Worm (Caenorhabditis elegans): ENCODE data around the gene C17C3.3.

Gene C17C3.3

DNA sequence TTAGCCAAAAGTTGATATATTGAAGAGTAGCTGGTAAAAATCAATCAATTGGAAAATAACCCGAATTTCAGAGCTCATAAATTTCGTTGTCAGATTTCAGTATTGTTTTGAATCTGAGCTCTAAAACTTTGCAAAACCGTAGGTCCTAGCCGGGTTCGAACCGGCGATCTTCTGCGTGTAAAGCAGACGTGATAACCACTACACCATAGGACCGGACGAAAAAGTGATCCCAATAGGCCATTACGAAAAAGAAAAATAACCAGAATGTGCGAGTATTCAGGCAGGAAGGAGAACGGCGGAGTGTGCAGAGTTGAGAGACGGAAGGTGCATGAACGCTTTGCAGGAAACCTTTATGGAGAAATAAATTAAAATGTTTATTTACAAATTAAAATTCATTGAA is 15.5 kb downstream of the C17C3.3 start (continued):
- TF ChIP-seq snpc-4 (GFP tag; optimal IDR thresholded peaks at IDR 0.05) (peak; percentile 54), snpc-4 (tag; optimal IDR thresholded peaks at IDR 0.05) (peak; percentile 25 to 86 (median 70)), him-1 (tag; optimal IDR thresholded peaks at IDR 0.05) (peak; percentile 80), nhr-179 (tag; optimal IDR thresholded peaks at IDR 0.05) (no peak), ekl-4 (GFP tag; IDR thresholded peaks at IDR 0.05) (peak; percentile 40; the same call in 1 of the 2 replicates), lsl-1 (GFP tag; optimal IDR thresholded peaks at IDR 0.05) (peak; percentile 8), madf-10 (tag; optimal IDR thresholded peaks at IDR 0.05) (peak; percentile 1), rcor-1 (GFP tag; IDR thresholded peaks at IDR 0.05) (no peak), ztf-18 (tag; optimal IDR thresholded peaks at IDR 0.05) (peak; percentile 47), nfyb-1 (GFP tag; IDR thresholded peaks at IDR 0.05) (peak; percentile 72; the same call in 1 of the 2 replicates), sea-2 (GFP tag; IDR thresholded peaks at IDR 0.05) (no peak), die-1 (tag; optimal IDR thresholded peaks at IDR 0.05) (peak; percentile 69), repo-1 (tag; optimal IDR thresholded peaks at IDR 0.05) (peak; percentile 15), aptf-2 (GFP tag; conservative IDR thresholded peaks at IDR 0.05) (0 out of 2 replicates have a peak, but pooled peaks have one; percentile 30), D2030.7 (GFP tag; IDR thresholded peaks at IDR 0.05) (0 out of 2 replicates have a peak, but pooled peaks have one; percentile 26), F22D6.2 (tag; optimal IDR thresholded peaks at IDR 0.05) (no peak), snpc-3.4 (tag; optimal IDR thresholded peaks at IDR 0.05) (peak; percentile 22), mel-28 (tag; optimal IDR thresholded peaks at IDR 0.05; ENCODE audit: borderline replicate concordance) (no peak), athp-1 (tag; optimal IDR thresholded peaks at IDR 0.05) (peak; percentile 50), egrh-3 (GFP tag; IDR thresholded peaks at IDR 0.05) (no peak), efl-1 (GFP tag; optimal IDR thresholded peaks at IDR 0.05) (no peak), T07F8.4 (tag; optimal IDR thresholded peaks at IDR 0.05) (peak; percentile 24), lin-54 (GFP tag; optimal IDR thresholded peaks at IDR 0.05) (peak; percentile 58), zim-3 (tag; optimal IDR thresholded peaks at IDR 0.05) (peak; percentile 35), madf-8 (GFP tag; conservative IDR thresholded peaks at IDR 0.05) (no peak), attf-3 (GFP tag; conservative IDR thresholded peaks at IDR 0.05) (0 out of 2 replicates have a peak, but pooled peaks have one; percentile 13), lin-26 (GFP tag; IDR thresholded peaks at IDR 0.05) (peak; percentile 86), xnd-1 (tag; optimal IDR thresholded peaks at IDR 0.05) (no peak), dox-1 (GFP tag; IDR thresholded peaks at IDR 0.05) (peak; percentile 71)

- TF ChIP-seq egl-44 (GFP tag; IDR thresholded peaks at IDR 0.05) (no peak), tbx-9 (tag; optimal IDR thresholded peaks at IDR 0.05; ENCODE audit: borderline replicate concordance) (no peak), lir-1 (GFP tag; conservative IDR thresholded peaks at IDR 0.05) (no peak), Y79H2A.3 (GFP tag; conservative IDR thresholded peaks at IDR 0.05) (no peak), lin-26 (GFP tag; IDR thresholded peaks at IDR 0.05) (no peak), snpc-4 (GFP tag; optimal IDR thresholded peaks at IDR 0.05) (no peak), snpc-4 (tag; optimal IDR thresholded peaks at IDR 0.05) (no peak), pbrm-1 (GFP tag; IDR thresholded peaks at IDR 0.05) (no peak), madf-6 (GFP tag; IDR thresholded peaks at IDR 0.05) (no peak), sptf-2 (GFP tag; optimal IDR thresholded peaks at IDR 0.05) (no peak), nfya-2 (GFP tag; IDR thresholded peaks at IDR 0.05) (no peak), hlh-26 (GFP tag; conservative IDR thresholded peaks at IDR 0.05) (no peak), let-526 (GFP tag; IDR thresholded peaks at IDR 0.05) (no peak), akir-1 (GFP tag; optimal IDR thresholded peaks at IDR 0.05) (no peak), F39B2.1 (GFP tag; IDR thresholded peaks at IDR 0.05) (no peak), dpff-1 (tag; optimal IDR thresholded peaks at IDR 0.05) (no peak), tlf-1 (GFP tag; optimal IDR thresholded peaks at IDR 0.05) (no peak), hmg-20 (GFP tag; IDR thresholded peaks at IDR 0.05) (no peak), mxl-1 (tag; optimal IDR thresholded peaks at IDR 0.05) (no peak), lsy-27 (tag; optimal IDR thresholded peaks at IDR 0.05; ENCODE audit: borderline replicate concordance, insufficient read depth) (no peak), Y67H2A.10 (GFP tag; conservative IDR thresholded peaks at IDR 0.05) (no peak)
Observed at ce11 chrII:5578035-5578434, 16.5 kb downstream of the C17C3.3 start, which contains the start of gene T25E4.1. Gene T25E4.1 (plus strand): TSS chrII:5578335.
